Worm (Caenorhabditis elegans) whole organism, L1 larva: ENCODE results near the gene dpff-1.
A peak's percentile ranks its signal among the peaks of the same experiment; 100 is the strongest.

Experiments
- C16A3.4 ChIP-seq: fragments of 150-350 bp; optimal IDR thresholded peaks from 2 replicates; lab custom pipeline; 2014; ENCODE audit warnings: missing biosample characterization, missing genetic modification characterization
- F16B12.6 ChIP-seq: fragments of 150-350 bp; optimal IDR thresholded peaks from 2 replicates; lab custom pipeline; 2014; ENCODE audit warnings: missing biosample characterization, missing genetic modification characterization
- Y116A8C.19 ChIP-seq: sonication (generic microtip); optimal IDR thresholded peaks from 2 replicates; lab custom pipeline; 2016; ENCODE audit warnings: missing compliant biosample characterization, missing genetic modification characterization, borderline replicate concordance
- alr-1 ChIP-seq: fragments of 200-800 bp; sonication (Bioruptor generic); optimal IDR thresholded peaks from 2 replicates; lab custom pipeline; 2018; ENCODE audit warnings: borderline replicate concordance, mild to moderate bottlenecking, missing genetic modification characterization, missing compliant biosample characterization
- ama-1 ChIP-seq: fragments of 150-350 bp; optimal IDR thresholded peaks from 2 replicates; lab custom pipeline; 2014
- blmp-1 ChIP-seq: fragments of 150-350 bp; optimal IDR thresholded peaks from 2 replicates; lab custom pipeline; 2014; ENCODE audit warnings: missing biosample characterization, missing genetic modification characterization
- ceh-82 ChIP-seq, 3 experiments: fragments of 150-350 bp in 1 of 3; sonication (generic microtip) in 2 of 3; optimal IDR thresholded peaks; 2 replicates each; lab custom pipeline; 2014 to 2017; ENCODE audit warnings: missing biosample characterization in 3 of 3, missing genetic modification characterization in 3 of 3
- ceh-88 ChIP-seq: fragments of 200-800 bp; sonication (Bioruptor generic); IDR thresholded peaks from 2 replicates; pipeline ENCODE4 v1.3.6; 2022; ENCODE audit warnings: missing genetic modification characterization, missing compliant biosample characterization
- ces-1 ChIP-seq: fragments of 150-350 bp; optimal IDR thresholded peaks from 2 replicates; lab custom pipeline; 2014; ENCODE audit warnings: missing biosample characterization, missing genetic modification reagents, missing genetic modification characterization
- dsc-1 ChIP-seq: sonication (generic microtip); optimal IDR thresholded peaks from 2 replicates; lab custom pipeline; 2016; ENCODE audit warnings: mild to moderate bottlenecking, missing genetic modification characterization, missing compliant biosample characterization
- efl-1 ChIP-seq, 4 experiments: fragments of 150-350 bp; optimal IDR thresholded peaks in 3 of 4; peaks in 1 of 4; 1 replicate in 1 of 4; 2 replicates in 3 of 4; lab custom pipeline; 2014; ENCODE audit warnings: missing biosample characterization in 2 of 4, missing genetic modification characterization in 2 of 4, missing genetic modification reagents in 2 of 4
- efl-3 ChIP-seq: fragments of 200-800 bp; sonication (Bioruptor generic); optimal IDR thresholded peaks from 2 replicates; lab custom pipeline; 2018; ENCODE audit warnings: mild to moderate bottlenecking, missing genetic modification characterization, missing compliant biosample characterization
- egl-13 ChIP-seq: sonication (generic microtip); optimal IDR thresholded peaks from 2 replicates; lab custom pipeline; 2016; ENCODE audit warnings: missing genotype, missing genetic modification reagents, missing genetic modification characterization, missing compliant biosample characterization
- elt-3 ChIP-seq, 6 experiments: fragments of 150-350 bp in 1 of 6; sonication (generic microtip); optimal IDR thresholded peaks; 2 replicates each; lab custom pipeline; 2017 to 2018; ENCODE audit warnings: missing biosample characterization in 6 of 6, missing genetic modification characterization in 6 of 6, inconsistent platforms in 1 of 6
- ets-5 ChIP-seq: fragments of 200-800 bp; sonication (Bioruptor generic); IDR thresholded peaks from 2 replicates; pipeline ENCODE4 v1.3.6; 2022; ENCODE audit warnings: missing genetic modification characterization, missing compliant biosample characterization
- fkh-10 ChIP-seq: sonication (generic microtip); optimal IDR thresholded peaks from 2 replicates; lab custom pipeline; 2017; ENCODE audit warnings: missing biosample characterization, missing genetic modification reagents, missing genetic modification characterization
- fkh-4 ChIP-seq: sonication (generic microtip); optimal IDR thresholded peaks from 2 replicates; lab custom pipeline; 2016; ENCODE audit warnings: missing compliant biosample characterization, missing genetic modification characterization, borderline replicate concordance
- fkh-8 ChIP-seq: sonication (generic microtip); optimal IDR thresholded peaks from 2 replicates; lab custom pipeline; 2016; ENCODE audit warnings: mild to moderate bottlenecking, missing genetic modification characterization, missing compliant biosample characterization
- hlh-17 ChIP-seq: fragments of 200-800 bp; sonication (Bioruptor generic); optimal IDR thresholded peaks from 2 replicates; lab custom pipeline; 2018; ENCODE audit warnings: missing genetic modification characterization, mild to moderate bottlenecking, missing compliant biosample characterization, moderate library complexity, borderline replicate concordance
- isw-1 ChIP-seq: fragments of 200-800 bp; sonication (Bioruptor generic); IDR thresholded peaks from 2 replicates; pipeline ENCODE4 v1.3.6; 2022; ENCODE audit warnings: missing genetic modification characterization, missing compliant biosample characterization
- jun-1 ChIP-seq: fragments of 150-350 bp; optimal IDR thresholded peaks from 2 replicates; lab custom pipeline; 2014; ENCODE audit warnings: missing biosample characterization, missing genetic modification reagents, missing genetic modification characterization
- lin-14 ChIP-seq: fragments of 200-800 bp; sonication (Bioruptor generic); optimal IDR thresholded peaks from 2 replicates; lab custom pipeline; 2018; ENCODE audit warnings: mild to moderate bottlenecking, missing genetic modification characterization, moderate library complexity, missing compliant biosample characterization
- lin-15B ChIP-seq: fragments of 150-350 bp; sonication (generic microtip); optimal IDR thresholded peaks from 3 replicates; lab custom pipeline; 2014; ENCODE audit warnings: missing biosample characterization, missing genetic modification characterization
- lin-35 ChIP-seq, 2 experiments: fragments of 150-350 bp; optimal IDR thresholded peaks; 2 replicates each; lab custom pipeline; 2014; ENCODE audit warnings: missing biosample characterization in 2 of 2, missing genetic modification characterization in 2 of 2, missing genetic modification reagents in 2 of 2
- mdl-1 ChIP-seq, 2 experiments: fragments of 150-350 bp; optimal IDR thresholded peaks; 2 replicates each; lab custom pipeline; 2014 to 2017; ENCODE audit warnings: missing biosample characterization in 2 of 2, missing genetic modification characterization in 2 of 2, inconsistent platforms in 1 of 2
- mef-2 ChIP-seq: fragments of 150-350 bp; optimal IDR thresholded peaks from 2 replicates; lab custom pipeline; 2014; ENCODE audit warnings: missing biosample characterization, missing genetic modification characterization
- nhr-11 ChIP-seq: fragments of 150-350 bp; optimal IDR thresholded peaks from 2 replicates; lab custom pipeline; 2014; ENCODE audit warnings: missing biosample characterization, missing genetic modification characterization
- nhr-12 ChIP-seq: sonication (generic microtip); optimal IDR thresholded peaks from 2 replicates; lab custom pipeline; 2017; ENCODE audit warnings: missing biosample characterization, missing genetic modification characterization
- nhr-19 ChIP-seq: fragments of 200-800 bp; sonication (Bioruptor generic); conservative IDR thresholded peaks from 2 replicates; pipeline ENCODE4 v1.3.6; 2022; ENCODE audit warnings: missing genetic modification characterization, missing compliant biosample characterization
- nhr-20 ChIP-seq: sonication (generic microtip); optimal IDR thresholded peaks from 2 replicates; lab custom pipeline; 2016; ENCODE audit warnings: mild to moderate bottlenecking, missing genetic modification characterization, missing compliant biosample characterization
- nhr-237 ChIP-seq: fragments of 150-350 bp; optimal IDR thresholded peaks from 2 replicates; lab custom pipeline; 2014; ENCODE audit warnings: missing biosample characterization, missing genetic modification characterization
- nhr-28 ChIP-seq: fragments of 150-350 bp; optimal IDR thresholded peaks from 2 replicates; lab custom pipeline; 2014; ENCODE audit warnings: missing biosample characterization, missing genetic modification characterization
- nhr-77 ChIP-seq: fragments of 150-350 bp; optimal IDR thresholded peaks from 2 replicates; lab custom pipeline; 2014; ENCODE audit warnings: missing biosample characterization, missing genetic modification characterization
- nhr-84 ChIP-seq: sonication (generic microtip); optimal IDR thresholded peaks from 2 replicates; lab custom pipeline; 2017; ENCODE audit warnings: missing biosample characterization, missing genetic modification characterization
- nhr-90 ChIP-seq: sonication (generic microtip); optimal IDR thresholded peaks from 2 replicates; lab custom pipeline; 2016; ENCODE audit warnings: mild to moderate bottlenecking, missing genetic modification characterization, missing compliant biosample characterization; ENCODE audit not compliant: poor library complexity
- pax-3 ChIP-seq: fragments of 200-800 bp; sonication (Bioruptor generic); optimal IDR thresholded peaks from 2 replicates; lab custom pipeline; 2018; ENCODE audit warnings: mild to moderate bottlenecking, missing genetic modification characterization, moderate library complexity, missing compliant biosample characterization
- rnt-1 ChIP-seq: sonication (generic microtip); optimal IDR thresholded peaks from 2 replicates; lab custom pipeline; 2016; ENCODE audit warnings: mild to moderate bottlenecking, missing genetic modification characterization, moderate library complexity, missing compliant biosample characterization
- snu-23 ChIP-seq: sonication (generic microtip); optimal IDR thresholded peaks from 2 replicates; lab custom pipeline; 2016; ENCODE audit warnings: missing genetic modification characterization, missing compliant biosample characterization
- sptf-1 ChIP-seq: fragments of 150-350 bp; optimal IDR thresholded peaks from 2 replicates; lab custom pipeline; 2014; ENCODE audit warnings: missing biosample characterization, missing genetic modification characterization
- sup-37 ChIP-seq: fragments of 200-800 bp; sonication (Bioruptor generic); optimal IDR thresholded peaks from 2 replicates; lab custom pipeline; 2018; ENCODE audit warnings: mild to moderate bottlenecking, missing genetic modification characterization, missing compliant biosample characterization
- unc-130 ChIP-seq: fragments of 150-350 bp; optimal IDR thresholded peaks from 2 replicates; lab custom pipeline; 2017; ENCODE audit warnings: missing biosample characterization, missing genetic modification characterization, inconsistent platforms
- unc-62 ChIP-seq: fragments of 150-350 bp; optimal IDR thresholded peaks from 2 replicates; lab custom pipeline; 2014; ENCODE audit warnings: missing biosample characterization, missing genetic modification reagents, missing genetic modification characterization
- unc-86 ChIP-seq: sonication (generic microtip); optimal IDR thresholded peaks from 2 replicates; lab custom pipeline; 2016; ENCODE audit warnings: missing genetic modification characterization, missing compliant biosample characterization
- xbp-1 ChIP-seq: sonication (generic microtip); optimal IDR thresholded peaks from 2 replicates; lab custom pipeline; 2016; ENCODE audit warnings: missing genetic modification characterization, missing compliant biosample characterization
- zag-1 ChIP-seq: fragments of 150-350 bp; optimal IDR thresholded peaks from 2 replicates; lab custom pipeline; 2014; ENCODE audit warnings: missing biosample characterization, missing genetic modification characterization
- zip-4 ChIP-seq: fragments of 200-800 bp; sonication (Bioruptor generic); optimal IDR thresholded peaks from 2 replicates; lab custom pipeline; 2018; ENCODE audit warnings: mild to moderate bottlenecking, missing genetic modification characterization, moderate library complexity, missing compliant biosample characterization
- ztf-11 ChIP-seq, 2 experiments: sonication (generic microtip); optimal IDR thresholded peaks; 2 replicates each; lab custom pipeline; 2016 to 2017; ENCODE audit warnings: missing genetic modification characterization in 2 of 2, missing biosample characterization in 1 of 2, missing compliant biosample characterization in 1 of 2
- ztf-4 ChIP-seq: fragments of 150-350 bp; optimal IDR thresholded peaks from 2 replicates; lab custom pipeline; 2014; ENCODE audit warnings: missing biosample characterization, missing genetic modification characterization

dpff-1 gene

ce11 chrIII:5940525-5940974, 34.4 kb upstream of the dpff-1 start (continued):
- TF ChIP-seq snu-23: peak; percentile 81
- peak in 1 of 3 experiments; percentile 67 for TF ChIP-seq ceh-82 (tag; optimal IDR thresholded peaks at IDR 0.05; lab: Kevin White, UChicago)
- peak; percentile 55 for TF ChIP-seq C16A3.4 (tag; lab: Kevin White, UChicago)
- no peak for TF ChIP-seq Y116A8C.19
- TF ChIP-seq nhr-77 (tag; lab: Kevin White, UChicago): peak; percentile 3
- TF ChIP-seq fkh-8 (tag; lab: Kevin White, UChicago): peak; percentile 70

- TF ChIP-seq isw-1 (GFP tag; lab: Robert Waterston, UW) (no peak), fkh-10 (GFP tag; lab: Kevin White, UChicago) (no peak), nhr-28 (tag; lab: Kevin White, UChicago) (no peak), blmp-1 (tag; lab: Kevin White, UChicago) (no peak), lin-35 (GFP tag; optimal IDR thresholded peaks at IDR 0.05; lab: Kevin White, UChicago) (peak in 1 of 2 experiments; percentile 15), alr-1 (no peak), nhr-11 (tag; lab: Kevin White, UChicago) (no peak), sptf-1 (no peak), elt-3 (tag; optimal IDR thresholded peaks at IDR 0.05; lab: Kevin White, UChicago) (no peak), efl-3 (GFP tag; lab: Kevin White, UChicago) (no peak), Y116A8C.19 (no peak), jun-1 (tag; lab: Kevin White, UChicago) (no peak), lin-15B (tag; lab: Kevin White, UChicago) (no peak), ama-1 (lab: Kevin White, UChicago) (no peak), nhr-20 (tag; lab: Kevin White, UChicago) (no peak), ceh-88 (GFP tag; lab: Robert Waterston, UW) (no peak), fkh-4 (tag; lab: Kevin White, UChicago) (no peak), nhr-12 (no peak), hlh-17 (GFP tag; lab: Kevin White, UChicago) (no peak), ets-5 (no peak), dsc-1 (peak; percentile 14), xbp-1 (tag; lab: Kevin White, UChicago) (no peak), nhr-237 (no peak), ztf-4 (tag; lab: Kevin White, UChicago) (peak; percentile 42), sup-37 (GFP tag; lab: Kevin White, UChicago) (no peak), nhr-90 (tag; lab: Kevin White, UChicago) (no peak), ces-1 (GFP tag; lab: Kevin White, UChicago) (no peak), egl-13 (tag; lab: Kevin White, UChicago) (no peak), snu-23 (peak; percentile 1), nhr-84 (no peak), pax-3 (no peak), ceh-82 (tag; optimal IDR thresholded peaks at IDR 0.05; lab: Kevin White, UChicago) (no peak), zip-4 (GFP tag; lab: Kevin White, UChicago) (peak; percentile 55), ztf-11 (tag; optimal IDR thresholded peaks at IDR 0.05; lab: Kevin White, UChicago) (no peak), lin-14 (GFP tag; lab: Kevin White, UChicago) (no peak), unc-86 (no peak), zag-1 (tag; lab: Kevin White, UChicago) (no peak), mdl-1 (tag; optimal IDR thresholded peaks at IDR 0.05; lab: Kevin White, UChicago) (no peak), nhr-19 (GFP tag; lab: Robert Waterston, UW) (0 out of 2 replicates have a peak, but pooled peaks have one; percentile 20), rnt-1 (tag; lab: Kevin White, UChicago) (peak; percentile 18), unc-130 (tag; lab: Kevin White, UChicago) (no peak), efl-1 (optimal IDR thresholded peaks at IDR 0.05; lab: Kevin White, UChicago) (no peak), efl-1 (GFP tag; optimal IDR thresholded peaks at IDR 0.05 in 1 of 2; lab: Kevin White, UChicago) (peak in 1 of 2 experiments; percentile 65), F16B12.6 (tag; lab: Kevin White, UChicago) (no peak), mef-2 (tag; lab: Kevin White, UChicago) (no peak), unc-62 (GFP tag; lab: Kevin White, UChicago) (no peak)
These were observed 33.5 kb upstream of the dpff-1 start, which contains the start of gene ubq-1 for ce11 chrIII:5939453-5940296. TSS of gene ubq-1 (plus strand) at chrIII:5940254.
